Worm (Caenorhabditis elegans): ENCODE measurements around the gene clec-231.
"Not testable (repeated sequence)": the region's sequence is repeated elsewhere in the genome, so short reads cannot be mapped to it uniquely, and the experiment has no call there.

DNA sequence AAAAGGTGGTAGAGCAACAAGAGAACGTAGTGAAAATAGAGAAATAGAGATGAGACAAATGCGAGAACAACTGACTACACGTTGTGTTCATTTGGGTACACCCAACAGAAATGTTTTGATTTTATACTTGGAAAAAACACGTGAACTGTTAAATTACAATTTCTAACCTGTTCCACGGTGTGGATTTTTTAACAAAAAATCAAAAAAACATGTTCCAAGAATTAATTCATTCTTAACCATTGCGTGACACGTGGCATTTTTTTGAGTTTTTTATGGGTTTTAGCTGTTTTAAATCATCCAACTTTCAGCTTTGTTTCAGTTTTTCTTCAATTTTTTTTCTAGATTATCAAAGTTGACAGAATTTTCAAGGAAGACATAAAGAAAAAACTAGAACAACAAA, 10.9 kb upstream of the clec-231 start, which contains the start of gene ech-1.1:
- TF ChIP-seq ztf-11 (tag; optimal IDR thresholded peaks at IDR 0.05); T26A8.4 (GFP tag; IDR thresholded peaks at IDR 0.05); lin-13 (GFP tag; optimal IDR thresholded peaks at IDR 0.05); fkh-10 (GFP tag; optimal IDR thresholded peaks at IDR 0.05); nhr-6 (tag; optimal IDR thresholded peaks at IDR 0.05): not testable (repeated sequence)

Measured in whole organism, L4 larva.